Worm (Caenorhabditis elegans) whole organism, L4/young adult: Measurements from ENCODE around the gene E02H9.13.

Experiments used
- W03F9.2 ChIP-seq: fragments of 150-350 bp; optimal IDR thresholded peaks from 2 replicates; lab custom pipeline; 2014; ENCODE audit warnings: missing biosample characterization, missing genetic modification characterization
- dao-5 ChIP-seq: sonication (generic microtip); optimal IDR thresholded peaks from 2 replicates; lab custom pipeline; 2016; ENCODE audit warnings: missing genotype, missing genetic modification characterization, moderate library complexity, missing compliant biosample characterization
- him-1 ChIP-seq: sonication (generic microtip); optimal IDR thresholded peaks from 2 replicates; lab custom pipeline; 2016; ENCODE audit warnings: missing genotype, missing genetic modification reagents, missing genetic modification characterization, missing compliant biosample characterization

- no peak for TF ChIP-seq him-1
- no peak for TF ChIP-seq dao-5 (tag; lab: Kevin White, UChicago)
- no peak for TF ChIP-seq W03F9.2 (tag; lab: Kevin White, UChicago)
Observed at ce11 chrIII:2477303-2477702, 38.8 kb upstream of the E02H9.13 start.
